Fruit fly (Drosophila melanogaster) whole organism, embryonic: ENCODE results near the gene enc.

Experiments used
- ATbp ChIP-seq: fragments of 200-800 bp; sonication (Bioruptor generic); optimal IDR thresholded peaks from 2 replicates; lab custom pipeline; 2017; ENCODE audit warnings: missing biosample characterization, mild to moderate bottlenecking, missing genetic modification characterization, missing genetic modification reagents
- Awh ChIP-seq: fragments of 200-800 bp; sonication (Bioruptor generic); IDR thresholded peaks from 2 replicates; pipeline ENCODE4, ENCODE4 v1.3.6; 2022; ENCODE audit warnings: missing biosample characterization, missing genetic modification characterization
- Bgb ChIP-seq: fragments of 200-800 bp; sonication (Bioruptor generic); IDR thresholded peaks from 2 replicates; pipeline ENCODE4 v1.3.6; 2022; ENCODE audit warnings: missing biosample characterization, missing genetic modification characterization; ENCODE audit not compliant: partially characterized antibody
- CG11398 ChIP-seq: fragments of 200-800 bp; sonication (Bioruptor generic); optimal IDR thresholded peaks from 2 replicates; lab custom pipeline; 2016; ENCODE audit warnings: missing biosample characterization, missing genetic modification characterization
- CG11504 ChIP-seq: fragments of 200-800 bp; sonication (Bioruptor generic); optimal IDR thresholded peaks from 3 replicates; lab custom pipeline; 2019; ENCODE audit warnings: missing biosample characterization, mild to moderate bottlenecking, missing genetic modification characterization, moderate library complexity
- CG13775 ChIP-seq: fragments of 200-800 bp; sonication (Bioruptor generic); optimal IDR thresholded peaks from 3 replicates; lab custom pipeline; 2017; ENCODE audit warnings: missing biosample characterization, mild to moderate bottlenecking, missing genetic modification characterization
- CG15696 ChIP-seq: fragments of 200-800 bp; sonication (Bioruptor generic); optimal IDR thresholded peaks from 2 replicates; lab custom pipeline; 2019; ENCODE audit warnings: missing biosample characterization, mild to moderate bottlenecking, missing genetic modification characterization, moderate library complexity
- CG16813 ChIP-seq: fragments of 200-800 bp; sonication (Bioruptor generic); IDR thresholded peaks from 3 replicates; pipeline ENCODE4 v1.3.6; 2022; ENCODE audit warnings: missing biosample characterization, missing genetic modification characterization; ENCODE audit not compliant: partially characterized antibody
- CG17359 ChIP-seq: fragments of 200-800 bp; sonication (Bioruptor generic); optimal IDR thresholded peaks from 3 replicates; lab custom pipeline; 2018; ENCODE audit warnings: missing biosample characterization, mild to moderate bottlenecking, missing genetic modification characterization, moderate library complexity
- CG17829 ChIP-seq: fragments of 200-800 bp; optimal IDR thresholded peaks from 2 replicates; lab custom pipeline; 2019; ENCODE audit warnings: missing biosample characterization, mild to moderate bottlenecking, missing genetic modification characterization, moderate library complexity
- CG2678 ChIP-seq: fragments of 200-800 bp; sonication (Bioruptor generic); optimal IDR thresholded peaks from 3 replicates; lab custom pipeline; 2019; ENCODE audit warnings: missing biosample characterization, mild to moderate bottlenecking, missing genetic modification characterization, moderate library complexity
- CG33213 ChIP-seq: fragments of 200-800 bp; sonication (Bioruptor generic); optimal IDR thresholded peaks from 3 replicates; lab custom pipeline; 2016; ENCODE audit warnings: missing biosample characterization, missing genetic modification characterization
- CG34422 ChIP-seq: fragments of 200-800 bp; sonication (Bioruptor generic); IDR thresholded peaks from 3 replicates; pipeline ENCODE4 v1.3.6; 2022; ENCODE audit warnings: missing biosample characterization, missing genetic modification characterization
- CG4404 ChIP-seq: fragments of 200-800 bp; sonication (Bioruptor generic); IDR thresholded peaks from 2 replicates; pipeline ENCODE4 v1.3.6; 2022; ENCODE audit warnings: missing biosample characterization, missing genetic modification characterization
- CG5953 ChIP-seq: fragments of 200-800 bp; sonication (Bioruptor generic); IDR thresholded peaks from 2 replicates; pipeline ENCODE4 v1.3.6; 2022; ENCODE audit warnings: missing biosample characterization, missing genetic modification characterization
- CG6654 ChIP-seq: fragments of 200-800 bp; sonication (Bioruptor generic); optimal IDR thresholded peaks from 2 replicates; lab custom pipeline; 2017; ENCODE audit warnings: missing biosample characterization, mild to moderate bottlenecking, missing genetic modification characterization
- CG6813 ChIP-seq: fragments of 200-800 bp; sonication (Bioruptor generic); optimal IDR thresholded peaks from 2 replicates; lab custom pipeline; 2017; ENCODE audit warnings: missing biosample characterization, missing genetic modification characterization, mild to moderate bottlenecking, moderate library complexity, missing genetic modification reagents
- CG7786 ChIP-seq: fragments of 200-800 bp; sonication (Bioruptor generic); optimal IDR thresholded peaks from 2 replicates; lab custom pipeline; 2016; ENCODE audit warnings: missing biosample characterization, missing genetic modification characterization
- CG8944 ChIP-seq: fragments of 200-800 bp; sonication (Bioruptor generic); optimal IDR thresholded peaks from 3 replicates; lab custom pipeline; 2016; ENCODE audit warnings: missing biosample characterization, missing genetic modification characterization
- CG9609 ChIP-seq: fragments of 200-800 bp; sonication (Bioruptor generic); optimal IDR thresholded peaks from 3 replicates; lab custom pipeline; 2016; ENCODE audit warnings: missing biosample characterization, missing genetic modification characterization
- CG9727 ChIP-seq: fragments of 200-800 bp; sonication (Bioruptor generic); optimal IDR thresholded peaks from 3 replicates; lab custom pipeline; 2017; ENCODE audit warnings: missing biosample characterization, mild to moderate bottlenecking, missing genetic modification characterization
- CG9817 ChIP-seq: fragments of 200-800 bp; sonication (Bioruptor generic); optimal IDR thresholded peaks from 2 replicates; lab custom pipeline; 2018; ENCODE audit warnings: missing biosample characterization, mild to moderate bottlenecking, missing genetic modification characterization, moderate library complexity
- H2.0 ChIP-seq: fragments of 200-800 bp; sonication (Bioruptor generic); IDR thresholded peaks from 2 replicates; pipeline ENCODE4 v1.3.6; 2022; ENCODE audit warnings: missing biosample characterization, missing genetic modification characterization
- Hmr ChIP-seq: fragments of 200-800 bp; sonication (Bioruptor generic); optimal IDR thresholded peaks from 3 replicates; lab custom pipeline; 2017; ENCODE audit warnings: mild to moderate bottlenecking, missing biosample characterization, missing genetic modification reagents, missing genetic modification characterization
- Lhr ChIP-seq: fragments of 200-800 bp; sonication (Bioruptor generic); optimal IDR thresholded peaks from 3 replicates; lab custom pipeline; 2017; ENCODE audit warnings: mild to moderate bottlenecking, missing biosample characterization, missing genetic modification reagents, missing genetic modification characterization
- NFAT ChIP-seq: fragments of 200-800 bp; sonication (Bioruptor generic); IDR thresholded peaks from 2 replicates; pipeline ENCODE4 v1.3.6; 2022; ENCODE audit warnings: missing biosample characterization, missing genetic modification characterization
- Sox100B ChIP-seq: fragments of 200-800 bp; sonication (Bioruptor generic); optimal IDR thresholded peaks from 3 replicates; lab custom pipeline; 2018; ENCODE audit warnings: missing biosample characterization, mild to moderate bottlenecking, missing genetic modification characterization
- ab ChIP-seq: fragments of 200-800 bp; sonication (Bioruptor generic); optimal IDR thresholded peaks from 2 replicates; lab custom pipeline; 2016; ENCODE audit warnings: missing biosample characterization, missing genetic modification characterization
- ap ChIP-seq: fragments of 200-800 bp; sonication (Bioruptor generic); IDR thresholded peaks from 2 replicates; pipeline ENCODE4 v1.3.6; 2022; ENCODE audit warnings: missing biosample characterization, missing genetic modification characterization
- ash1 ChIP-seq: fragments of 200-800 bp; sonication (Bioruptor generic); optimal IDR thresholded peaks from 2 replicates; lab custom pipeline; 2018; ENCODE audit warnings: missing biosample characterization, mild to moderate bottlenecking, missing genetic modification characterization
- bigmax ChIP-seq: fragments of 200-800 bp; sonication (Bioruptor generic); optimal IDR thresholded peaks from 2 replicates; lab custom pipeline; 2018; ENCODE audit warnings: missing biosample characterization, mild to moderate bottlenecking, missing genetic modification characterization
- btn ChIP-seq: fragments of 200-800 bp; sonication (Bioruptor generic); optimal IDR thresholded peaks from 2 replicates; lab custom pipeline; 2016; ENCODE audit warnings: missing biosample characterization, missing genetic modification characterization
- cato ChIP-seq: fragments of 200-800 bp; sonication (Bioruptor generic); optimal IDR thresholded peaks from 2 replicates; lab custom pipeline; 2016; ENCODE audit warnings: missing biosample characterization, missing genetic modification characterization, borderline replicate concordance
- chif ChIP-seq, 2 experiments: fragments of 200-800 bp; sonication (Bioruptor generic); optimal IDR thresholded peaks; 3 replicates each; lab custom pipeline; 2016; ENCODE audit warnings: missing biosample characterization in 2 of 2, missing genetic modification characterization in 2 of 2
- corto ChIP-seq: fragments of 200-800 bp; sonication (Bioruptor generic); optimal IDR thresholded peaks from 2 replicates; lab custom pipeline; 2016; ENCODE audit warnings: missing biosample characterization, mild to moderate bottlenecking, missing genetic modification characterization, moderate library complexity
- emc ChIP-seq: fragments of 200-800 bp; sonication (Bioruptor generic); optimal IDR thresholded peaks from 2 replicates; lab custom pipeline; 2016; ENCODE audit warnings: missing biosample characterization, missing genetic modification characterization
- esg ChIP-seq: fragments of 200-800 bp; sonication (Bioruptor generic); conservative IDR thresholded peaks from 2 replicates; pipeline ENCODE4 v1.3.6; 2022; ENCODE audit warnings: missing biosample characterization, missing genetic modification characterization
- eve ChIP-seq, 2 experiments: fragments of >200 bp; optimal IDR thresholded peaks; 2 replicates each; lab custom pipeline; 2017; ENCODE audit warnings: missing biosample characterization in 2 of 2, missing genetic modification characterization in 2 of 2
- eyg ChIP-seq: fragments of 200-800 bp; sonication (Bioruptor generic); optimal IDR thresholded peaks from 3 replicates; lab custom pipeline; 2016; ENCODE audit warnings: missing biosample characterization, missing genetic modification characterization
- gsb-n ChIP-seq: fragments of 200-800 bp; sonication (Bioruptor generic); optimal IDR thresholded peaks from 3 replicates; lab custom pipeline; 2018; ENCODE audit warnings: missing biosample characterization, mild to moderate bottlenecking, missing genetic modification characterization
- ken ChIP-seq: fragments of 200-800 bp; sonication (Bioruptor generic); IDR thresholded peaks from 3 replicates; pipeline ENCODE4 v1.3.6; 2022; ENCODE audit warnings: missing biosample characterization, missing genetic modification characterization
- klu ChIP-seq: fragments of 200-800 bp; sonication (Bioruptor generic); IDR thresholded peaks from 2 replicates; pipeline ENCODE4 v1.3.6; 2022; ENCODE audit warnings: missing biosample characterization, missing genetic modification characterization
- pan ChIP-seq, 4 experiments: fragments of >200 bp in 3 of 4; fragments of 200-800 bp in 1 of 4; sonication (Bioruptor generic) in 1 of 4; optimal IDR thresholded peaks in 3 of 4; IDR thresholded peaks in 1 of 4; 2 replicates each; pipeline versions ENCODE4 v1.3.6 to Lab custom; 2017 to 2022; ENCODE audit warnings: missing biosample characterization in 2 of 4, missing genetic modification characterization in 2 of 4, mixed read lengths in 1 of 4
- pfk ChIP-seq: fragments of 200-800 bp; sonication (Bioruptor generic); optimal IDR thresholded peaks from 2 replicates; lab custom pipeline; 2018; ENCODE audit warnings: missing biosample characterization, mild to moderate bottlenecking, missing genetic modification characterization, moderate library complexity
- scrt ChIP-seq: fragments of 200-800 bp; sonication (Bioruptor generic); optimal IDR thresholded peaks from 2 replicates; lab custom pipeline; 2018; ENCODE audit warnings: missing biosample characterization, mild to moderate bottlenecking, missing genetic modification characterization, moderate library complexity
- sim ChIP-seq: fragments of 200-800 bp; sonication (Bioruptor generic); IDR thresholded peaks from 2 replicates; pipeline ENCODE4 v1.3.6; 2022; ENCODE audit warnings: missing biosample characterization, missing genetic modification characterization
- stc ChIP-seq: fragments of 200-800 bp; sonication (Bioruptor generic); IDR thresholded peaks from 2 replicates; pipeline ENCODE4 v1.3.6; 2022; ENCODE audit warnings: missing biosample characterization, missing genetic modification characterization
- sug ChIP-seq: fragments of 200-800 bp; optimal IDR thresholded peaks from 2 replicates; lab custom pipeline; 2019; ENCODE audit warnings: missing biosample characterization, mild to moderate bottlenecking, missing genetic modification characterization, moderate library complexity
- tll ChIP-seq, 2 experiments: fragments of 200-800 bp in 1 of 2; fragments of >200 bp in 1 of 2; sonication (Bioruptor generic) in 1 of 2; optimal IDR thresholded peaks; 2 replicates each; lab custom pipeline; 2017 to 2019; ENCODE audit warnings: missing biosample characterization in 2 of 2, missing genetic modification characterization in 2 of 2, mild to moderate bottlenecking in 1 of 2, moderate library complexity in 1 of 2
- tup ChIP-seq: fragments of 200-800 bp; sonication (Bioruptor generic); optimal IDR thresholded peaks from 2 replicates; lab custom pipeline; 2016; ENCODE audit warnings: missing biosample characterization, mild to moderate bottlenecking, missing genetic modification characterization, moderate library complexity

Gene enc

DNA sequence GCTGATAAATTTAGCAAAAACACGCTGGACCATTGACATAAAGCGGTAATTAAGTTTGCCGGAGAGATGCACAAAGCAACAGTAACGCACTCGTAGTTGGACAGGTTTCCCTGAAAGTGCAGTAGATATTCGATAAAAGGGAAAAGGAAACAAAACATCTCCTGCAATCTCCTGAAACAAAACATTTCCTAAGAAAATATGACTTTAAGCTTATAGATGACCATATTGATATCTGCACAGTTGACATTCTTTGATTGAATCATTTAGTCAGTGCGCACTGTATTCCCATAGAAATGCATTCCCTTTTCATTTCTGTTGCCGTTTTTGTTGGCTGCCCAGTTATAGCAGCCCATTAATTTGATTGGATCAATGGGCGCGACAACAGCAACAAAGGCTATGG, 34.4 kb downstream of the enc start (continued):
- peak; percentile 36 for TF ChIP-seq CG9609
- TF ChIP-seq Awh (GFP tag; lab: Robert Waterston, UW), result peak; percentile 90
- TF ChIP-seq eyg (GFP tag; lab: Kevin White, UChicago), result no peak
- peak; percentile 42 for TF ChIP-seq tup (GFP tag; lab: Kevin White, UChicago)
- peak in 1 of 2 experiments; percentile 78 for TF ChIP-seq eve (GFP tag; optimal IDR thresholded peaks at IDR 0.05; lab: Kevin White, UChicago)
- no peak for TF ChIP-seq Hmr (GFP tag; lab: Kevin White, UChicago)
- TF ChIP-seq CG9727 (GFP tag; lab: Kevin White, UChicago), result peak; percentile 31
- no peak for TF ChIP-seq pan (optimal IDR thresholded peaks at IDR 0.05; lab: Kevin White, UChicago)
- TF ChIP-seq pan (GFP tag; optimal IDR thresholded peaks at IDR 0.05 in 1 of 2, IDR thresholded peaks at IDR 0.05 in 1 of 2), result peak in 1 of 2 experiments; percentile 64
- peak; percentile 10 for TF ChIP-seq CG9817
- peak; percentile 58 for TF ChIP-seq CG11504 (tag; lab: Kevin White, UChicago)
- no peak for TF ChIP-seq CG7786 (GFP tag; lab: Kevin White, UChicago)
- peak; percentile 84 for TF ChIP-seq ken (GFP tag; lab: Robert Waterston, UW)
- peak; percentile 21 for TF ChIP-seq Sox100B
- TF ChIP-seq CG17359 (tag; lab: Kevin White, UChicago), result peak; percentile 18
- TF ChIP-seq chif (GFP tag; optimal IDR thresholded peaks at IDR 0.05; lab: Kevin White, UChicago), result peak; percentile 66 to 81
- TF ChIP-seq CG4404 (GFP tag; lab: Robert Waterston, UW), result peak; percentile 51
- no peak for TF ChIP-seq Bgb (GFP tag; lab: Robert Waterston, UW)
- TF ChIP-seq CG8944 (GFP tag; lab: Kevin White, UChicago), result peak; percentile 49
- no peak for TF ChIP-seq tll (GFP tag; optimal IDR thresholded peaks at IDR 0.05; lab: Kevin White, UChicago)
- no peak for TF ChIP-seq bigmax (GFP tag; lab: Kevin White, UChicago)
- peak; percentile 48; the same call in 1 of the 2 replicates for TF ChIP-seq CG5953 (GFP tag; lab: Robert Waterston, UW)
- peak; percentile 1 for TF ChIP-seq btn (GFP tag; lab: Kevin White, UChicago)
- no peak for TF ChIP-seq corto (GFP tag; lab: Kevin White, UChicago)
- TF ChIP-seq NFAT (GFP tag; lab: Robert Waterston, UW), result no peak
- TF ChIP-seq sug (tag; lab: Kevin White, UChicago), result no peak
- TF ChIP-seq CG2678 (tag; lab: Kevin White, UChicago), result peak; percentile 34
- no peak for TF ChIP-seq CG11398
- TF ChIP-seq scrt (GFP tag; lab: Kevin White, UChicago), result no peak
- TF ChIP-seq pfk (GFP tag; lab: Kevin White, UChicago), result no peak
- peak; percentile 34 for TF ChIP-seq CG17829 (tag; lab: Kevin White, UChicago)
- no peak for TF ChIP-seq stc (GFP tag; lab: Robert Waterston, UW)
- peak; percentile 18 for TF ChIP-seq cato
- peak; percentile 12 for TF ChIP-seq CG13775 (GFP tag; lab: Kevin White, UChicago)
- no peak for TF ChIP-seq ash1 (GFP tag; lab: Kevin White, UChicago)
- no peak for TF ChIP-seq CG16813 (GFP tag; lab: Robert Waterston, UW)
- peak; percentile 24; the same call in 1 of the 2 replicates for TF ChIP-seq H2.0 (GFP tag; lab: Robert Waterston, UW)
- 0 out of 2 replicates have a peak, but pooled peaks have one; percentile 33 for TF ChIP-seq sim
- TF ChIP-seq CG6654 (GFP tag; lab: Kevin White, UChicago), result no peak
- peak; percentile 13; the same call in 2 of the 3 replicates for TF ChIP-seq CG34422 (GFP tag; lab: Robert Waterston, UW)
- TF ChIP-seq ap (GFP tag; lab: Robert Waterston, UW), result peak; percentile 50
- TF ChIP-seq emc, result no peak
- no peak for TF ChIP-seq CG6813 (GFP tag; lab: Kevin White, UChicago)
- peak; percentile 62 for TF ChIP-seq ab
- peak; percentile 74 for TF ChIP-seq ATbp
- TF ChIP-seq klu (GFP tag; lab: Robert Waterston, UW), result no peak
- TF ChIP-seq CG15696 (tag; lab: Kevin White, UChicago), result peak; percentile 59
- peak; percentile 58 for TF ChIP-seq esg (GFP tag; lab: Robert Waterston, UW)
- peak; percentile 62 for TF ChIP-seq gsb-n (tag; lab: Kevin White, UChicago)
- peak; percentile 18 for TF ChIP-seq Lhr (GFP tag; lab: Kevin White, UChicago)
- TF ChIP-seq CG33213 (GFP tag; lab: Kevin White, UChicago), result no peak
